Worm (Caenorhabditis elegans) whole organism, mixed stage, embryonic: ENCODE results near the gene nas-32.

ENCODE experiments used
- lin-13 ChIP-seq: fragments of 150-350 bp; optimal IDR thresholded peaks from 2 replicates; lab custom pipeline; 2014; ENCODE audit warnings: missing biosample characterization, missing genetic modification characterization
- nhr-12 ChIP-seq: fragments of 150-350 bp; optimal IDR thresholded peaks from 2 replicates; lab custom pipeline; 2014; ENCODE audit warnings: missing biosample characterization, missing genetic modification characterization

- TF ChIP-seq nhr-12 = no peak
- no peak for TF ChIP-seq lin-13 (tag; lab: Kevin White, UChicago)
Measured at ce11 chrV:893437-894018, 5.5 kb downstream of the nas-32 start, which contains the start of the genes srlf-23 and srlf-20.
